Worm (Caenorhabditis elegans) whole organism, young adult: ENCODE results near the gene Y7A5A.8.

Source experiments
- F49E8.2 ChIP-seq: sonication (generic microtip); optimal IDR thresholded peaks from 3 replicates; lab custom pipeline; 2017; ENCODE audit warnings: missing genetic modification characterization, mild to moderate bottlenecking, missing compliant biosample characterization, antibody characterized with exemption, moderate library complexity; ENCODE audit not compliant: insufficient read depth
- T07F8.4 ChIP-seq: sonication (generic microtip); optimal IDR thresholded peaks from 2 replicates; lab custom pipeline; 2016; ENCODE audit warnings: mild to moderate bottlenecking, missing genetic modification characterization, moderate library complexity, missing compliant biosample characterization
- ceh-40 ChIP-seq: fragments of 200-800 bp; sonication (Bioruptor generic); IDR thresholded peaks from 2 replicates; pipeline ENCODE4 v1.3.6; 2022; ENCODE audit warnings: missing genetic modification characterization, missing compliant biosample characterization
- efl-1 ChIP-seq: fragments of 150-350 bp; optimal IDR thresholded peaks from 2 replicates; lab custom pipeline; 2014; ENCODE audit warnings: missing biosample characterization, missing genetic modification reagents, missing genetic modification characterization
- lin-35 ChIP-seq, 3 experiments: fragments of 150-350 bp in 2 of 3; sonication (generic microtip) in 1 of 3; optimal IDR thresholded peaks; 2 replicates each; lab custom pipeline; 2014 to 2018; ENCODE audit warnings: missing biosample characterization in 3 of 3, missing genetic modification characterization in 3 of 3, missing genetic modification reagents in 3 of 3
- madf-8 ChIP-seq: fragments of 200-800 bp; sonication (Bioruptor generic); conservative IDR thresholded peaks from 2 replicates; pipeline ENCODE4 v1.3.6; 2022; ENCODE audit warnings: missing genetic modification reagents, missing genetic modification characterization, missing compliant biosample characterization
- nhr-90 ChIP-seq: sonication (generic microtip); optimal IDR thresholded peaks from 2 replicates; lab custom pipeline; 2016; ENCODE audit warnings: missing genotype, mild to moderate bottlenecking, missing genetic modification characterization, missing compliant biosample characterization
- sptf-2 ChIP-seq: fragments of 200-800 bp; sonication (Bioruptor generic); optimal IDR thresholded peaks from 2 replicates; lab custom pipeline; 2018; ENCODE audit warnings: mild to moderate bottlenecking, missing genetic modification characterization, missing compliant biosample characterization
- tbp1 ChIP-seq: fragments of 200-800 bp; sonication (Bioruptor generic); optimal IDR thresholded peaks from 2 replicates; lab custom pipeline; 2018; ENCODE audit warnings: mild to moderate bottlenecking, missing genetic modification characterization, missing compliant biosample characterization
- ztf-28 ChIP-seq: fragments of 200-800 bp; sonication (Bioruptor generic); IDR thresholded peaks from 2 replicates; pipeline ENCODE4 v1.3.6; 2022; ENCODE audit warnings: missing genetic modification reagents, missing genetic modification characterization, missing compliant biosample characterization

ce11 chrX:15846552-15846951 lies 24.3 kb downstream of the Y7A5A.8 start:
- TF ChIP-seq lin-35 (GFP tag; optimal IDR thresholded peaks at IDR 0.05; lab: Kevin White, UChicago) (no peak), sptf-2 (GFP tag; lab: Kevin White, UChicago) (no peak), nhr-90 (no peak), madf-8 (GFP tag; lab: Robert Waterston, UW) (no peak), ztf-28 (no peak), efl-1 (GFP tag; lab: Kevin White, UChicago) (no peak), T07F8.4 (tag; lab: Kevin White, UChicago) (no peak), tbp1 (GFP tag; lab: Kevin White, UChicago) (no peak), ceh-40 (no peak), F49E8.2 (no peak)
